Worm (Caenorhabditis elegans): ENCODE results near the gene T23F6.3.

ce11 chrIV:12757470-12757869, 32.9 kb upstream of the T23F6.3 start, which contains the start of gene flp-9:
- no peak for TF ChIP-seq unc-130 (tag; optimal IDR thresholded peaks at IDR 0.05)
- TF ChIP-seq fkh-10 (GFP tag; optimal IDR thresholded peaks at IDR 0.05): no peak
- no peak for TF ChIP-seq ama-1 (optimal IDR thresholded peaks at IDR 0.05)
- TF ChIP-seq nhr-237 (tag; optimal IDR thresholded peaks at IDR 0.05): no peak
- no peak for TF ChIP-seq tbx-2 (tag; optimal IDR thresholded peaks at IDR 0.05)
- TF ChIP-seq nhr-47 (tag; optimal IDR thresholded peaks at IDR 0.05): no peak
- no peak for TF ChIP-seq pqm-1 (tag; optimal IDR thresholded peaks at IDR 0.05)
- no peak for TF ChIP-seq nhr-77 (tag; optimal IDR thresholded peaks at IDR 0.05)
- no peak for TF ChIP-seq snpc-4 (tag; optimal IDR thresholded peaks at IDR 0.05)
- TF ChIP-seq nhr-28 (tag; optimal IDR thresholded peaks at IDR 0.05): no peak
- TF ChIP-seq sox-4 (tag; optimal IDR thresholded peaks at IDR 0.05): no peak
- no peak for TF ChIP-seq lir-3 (tag; optimal IDR thresholded peaks at IDR 0.05; ENCODE audit: poor library complexity)
- no peak for TF ChIP-seq tlp-1 (tag; optimal IDR thresholded peaks at IDR 0.05)
